Worm (Caenorhabditis elegans) whole organism, mixed stage, embryonic: ENCODE results near the gene glb-24.

Experiments used
- ces-1 ChIP-seq: fragments of 150-350 bp; optimal IDR thresholded peaks from 2 replicates; lab custom pipeline; 2014; ENCODE audit warnings: missing biosample characterization, missing genetic modification reagents, missing genetic modification characterization
- flh-1 ChIP-seq: fragments of 200-800 bp; sonication (Bioruptor generic); optimal IDR thresholded peaks from 2 replicates; lab custom pipeline; 2018; ENCODE audit warnings: mild to moderate bottlenecking, missing genetic modification characterization, moderate library complexity, missing compliant biosample characterization
- lsy-2 ChIP-seq: fragments of 150-350 bp; optimal IDR thresholded peaks from 2 replicates; lab custom pipeline; 2014; ENCODE audit warnings: missing biosample characterization, missing genetic modification characterization
- nhr-237 ChIP-seq: fragments of 150-350 bp; optimal IDR thresholded peaks from 2 replicates; lab custom pipeline; 2014; ENCODE audit warnings: missing biosample characterization, missing genetic modification characterization

- no peak for TF ChIP-seq nhr-237 (tag; lab: Kevin White, UChicago)
- no peak for TF ChIP-seq lsy-2 (tag; lab: Kevin White, UChicago)
- no peak for TF ChIP-seq flh-1
- no peak for TF ChIP-seq ces-1
Observed at ce11 chrV:12852355-12852754, 33.4 kb downstream of the glb-24 start.
